Fruit fly (Drosophila melanogaster) whole organism, prepupa: ENCODE results near the gene CG34300.
A peak's percentile ranks its signal among the peaks of the same experiment; 100 is the strongest.

Experiments used
- CG10669 ChIP-seq: fragments of 200-800 bp; sonication (Bioruptor generic); optimal IDR thresholded peaks from 3 replicates; lab custom pipeline; 2018; ENCODE audit warnings: missing biosample characterization, mild to moderate bottlenecking, missing genetic modification characterization, moderate library complexity
- CG11294 ChIP-seq: fragments of 200-800 bp; sonication (Bioruptor generic); IDR thresholded peaks from 2 replicates; pipeline ENCODE4 v1.3.6; 2022; ENCODE audit warnings: missing biosample characterization, missing genetic modification characterization
- CG11762 ChIP-seq: fragments of 200-800 bp; sonication (Bioruptor generic); optimal IDR thresholded peaks from 3 replicates; lab custom pipeline; 2016; ENCODE audit warnings: missing biosample characterization, missing genetic modification characterization; ENCODE audit not compliant: insufficient read depth
- CG11902 ChIP-seq: fragments of 200-800 bp; sonication (Bioruptor generic); optimal IDR thresholded peaks from 3 replicates; lab custom pipeline; 2016; ENCODE audit warnings: missing biosample characterization, missing genetic modification characterization
- CG15336 ChIP-seq: fragments of 200-800 bp; sonication (Bioruptor generic); IDR thresholded peaks from 2 replicates; pipeline ENCODE4 v1.3.6; 2022; ENCODE audit warnings: missing biosample characterization, missing genetic modification characterization
- CG3032 ChIP-seq: fragments of 200-800 bp; optimal IDR thresholded peaks from 2 replicates; lab custom pipeline; 2019; ENCODE audit warnings: missing biosample characterization, mild to moderate bottlenecking, missing genetic modification characterization, moderate library complexity
- CG31627 ChIP-seq: fragments of 200-800 bp; sonication (Bioruptor generic); optimal IDR thresholded peaks from 3 replicates; lab custom pipeline; 2016; ENCODE audit warnings: missing biosample characterization, missing genetic modification characterization
- CG32006 ChIP-seq: fragments of 200-800 bp; sonication (Bioruptor generic); optimal IDR thresholded peaks from 3 replicates; lab custom pipeline; 2017; ENCODE audit warnings: missing biosample characterization, mild to moderate bottlenecking, missing genetic modification characterization
- CG34406 ChIP-seq: fragments of 200-800 bp; sonication (Bioruptor generic); optimal IDR thresholded peaks from 3 replicates; lab custom pipeline; 2016; ENCODE audit warnings: missing biosample characterization, missing genetic modification characterization
- CG3919 ChIP-seq: fragments of 200-800 bp; sonication (Bioruptor generic); optimal IDR thresholded peaks from 3 replicates; lab custom pipeline; 2016; ENCODE audit warnings: missing biosample characterization, missing genetic modification characterization
- CG4318 ChIP-seq: fragments of 200-800 bp; sonication (Bioruptor generic); optimal IDR thresholded peaks from 3 replicates; lab custom pipeline; 2017; ENCODE audit warnings: missing biosample characterization, mild to moderate bottlenecking, missing genetic modification characterization
- CG6163 ChIP-seq: fragments of 200-800 bp; sonication (Bioruptor generic); IDR thresholded peaks from 3 replicates; pipeline ENCODE4 v1.3.6; 2022; ENCODE audit warnings: missing biosample characterization, missing genetic modification characterization
- CG6276 ChIP-seq: fragments of 200-800 bp; sonication (Bioruptor generic); optimal IDR thresholded peaks from 2 replicates; lab custom pipeline; 2017; ENCODE audit warnings: missing biosample characterization, mild to moderate bottlenecking, missing genetic modification characterization
- CG6792 ChIP-seq: fragments of 200-800 bp; sonication (Bioruptor generic); optimal IDR thresholded peaks from 3 replicates; lab custom pipeline; 2016; ENCODE audit warnings: missing biosample characterization, missing genetic modification characterization
- CG6808 ChIP-seq: fragments of 200-800 bp; sonication (Bioruptor generic); optimal IDR thresholded peaks from 3 replicates; lab custom pipeline; 2017; ENCODE audit warnings: missing biosample characterization, missing genetic modification characterization, mild to moderate bottlenecking, moderate library complexity, missing genetic modification reagents
- CG6854 ChIP-seq: fragments of 200-800 bp; sonication (Bioruptor generic); optimal IDR thresholded peaks from 2 replicates; lab custom pipeline; 2017; ENCODE audit warnings: missing biosample characterization, mild to moderate bottlenecking, missing genetic modification characterization
- CG8119 ChIP-seq: fragments of 200-800 bp; sonication (Bioruptor generic); IDR thresholded peaks from 3 replicates; pipeline ENCODE4 v1.3.6; 2022; ENCODE audit warnings: missing biosample characterization, missing genetic modification characterization
- CG8319 ChIP-seq: fragments of 200-800 bp; sonication (Bioruptor generic); optimal IDR thresholded peaks from 3 replicates; lab custom pipeline; 2016; ENCODE audit warnings: missing biosample characterization, missing genetic modification characterization
- CG8632 ChIP-seq: fragments of 200-800 bp; sonication (Bioruptor generic); optimal IDR thresholded peaks from 3 replicates; lab custom pipeline; 2016; ENCODE audit warnings: missing biosample characterization, missing genetic modification characterization
- Eip78C ChIP-seq: fragments of 200-800 bp; sonication (Bioruptor generic); peaks from one replicate; lab custom pipeline; 2016; ENCODE audit warnings: missing biosample characterization, missing genetic modification characterization
- Ets21C ChIP-seq: fragments of 200-800 bp; sonication (Bioruptor generic); optimal IDR thresholded peaks from 3 replicates; lab custom pipeline; 2016; ENCODE audit warnings: missing biosample characterization, missing genetic modification characterization
- Ets96B ChIP-seq: fragments of 200-800 bp; optimal IDR thresholded peaks from 2 replicates; lab custom pipeline; 2019; ENCODE audit warnings: missing biosample characterization, mild to moderate bottlenecking, missing genetic modification characterization, moderate library complexity
- Hr38 ChIP-seq: sonication (Bioruptor generic); optimal IDR thresholded peaks from 2 replicates; lab custom pipeline; 2016; ENCODE audit warnings: missing biosample characterization, missing genetic modification characterization
- Hr4 ChIP-seq: fragments of 200-800 bp; sonication (Bioruptor generic); optimal IDR thresholded peaks from 3 replicates; lab custom pipeline; 2016; ENCODE audit warnings: missing biosample characterization, missing genetic modification characterization
- Lpt ChIP-seq: fragments of 200-800 bp; sonication (Bioruptor generic); optimal IDR thresholded peaks from 3 replicates; lab custom pipeline; 2016; ENCODE audit warnings: missing biosample characterization, missing genetic modification characterization
- Smox ChIP-seq: fragments of 200-800 bp; sonication (Bioruptor generic); optimal IDR thresholded peaks from 3 replicates; lab custom pipeline; 2016; ENCODE audit warnings: missing biosample characterization, missing genetic modification characterization
- Sox14 ChIP-seq: fragments of 200-800 bp; sonication (Bioruptor generic); optimal IDR thresholded peaks from 3 replicates; lab custom pipeline; 2016; ENCODE audit warnings: missing biosample characterization, missing genetic modification characterization
- cyc ChIP-seq: fragments of 200-800 bp; sonication (Bioruptor generic); optimal IDR thresholded peaks from 3 replicates; lab custom pipeline; 2016; ENCODE audit warnings: missing biosample characterization, missing genetic modification characterization
- dsx ChIP-seq: fragments of 200-800 bp; optimal IDR thresholded peaks from 3 replicates; lab custom pipeline; 2019; ENCODE audit warnings: missing biosample characterization, mild to moderate bottlenecking, missing genetic modification characterization, moderate library complexity; ENCODE audit not compliant: poor library complexity, severe bottlenecking
- esn ChIP-seq: fragments of 200-800 bp; sonication (Bioruptor generic); optimal IDR thresholded peaks from 2 replicates; lab custom pipeline; 2016; ENCODE audit warnings: missing biosample characterization, mild to moderate bottlenecking, missing genetic modification characterization, moderate library complexity
- fd59A ChIP-seq: fragments of 200-800 bp; sonication (Bioruptor generic); optimal IDR thresholded peaks from 2 replicates; lab custom pipeline; 2017; ENCODE audit warnings: missing biosample characterization, mild to moderate bottlenecking, missing genetic modification characterization, missing genetic modification reagents
- fd85E ChIP-seq: fragments of 200-800 bp; sonication (Bioruptor generic); optimal IDR thresholded peaks from 3 replicates; lab custom pipeline; 2016; ENCODE audit warnings: missing biosample characterization, missing genetic modification characterization
- fkh ChIP-seq: fragments of 200-800 bp; sonication (Bioruptor generic); optimal IDR thresholded peaks from 3 replicates; lab custom pipeline; 2017; ENCODE audit warnings: missing biosample characterization, mild to moderate bottlenecking, missing genetic modification characterization, moderate library complexity
- net ChIP-seq: fragments of 200-800 bp; sonication (Bioruptor generic); optimal IDR thresholded peaks from 3 replicates; lab custom pipeline; 2016; ENCODE audit warnings: missing biosample characterization, missing genetic modification characterization
- pdm3 ChIP-seq: fragments of 200-800 bp; sonication (Bioruptor generic); optimal IDR thresholded peaks from 3 replicates; lab custom pipeline; 2016; ENCODE audit warnings: missing biosample characterization, missing genetic modification characterization
- salr ChIP-seq, 2 experiments: fragments of 200-800 bp; sonication (Bioruptor generic); optimal IDR thresholded peaks; 3 replicates each; lab custom pipeline; 2016 to 2018; ENCODE audit warnings: missing biosample characterization in 2 of 2, missing genetic modification characterization in 2 of 2, mild to moderate bottlenecking in 1 of 2
- spab ChIP-seq: fragments of 200-800 bp; sonication (Bioruptor generic); optimal IDR thresholded peaks from 2 replicates; lab custom pipeline; 2017; ENCODE audit warnings: missing biosample characterization, mild to moderate bottlenecking, missing genetic modification characterization, missing genetic modification reagents
- ss ChIP-seq, 2 experiments: fragments of 200-800 bp; sonication (Bioruptor generic); optimal IDR thresholded peaks; 2 replicates in 1 of 2; 3 replicates in 1 of 2; lab custom pipeline; 2017 to 2018; ENCODE audit warnings: mild to moderate bottlenecking in 2 of 2, missing biosample characterization in 2 of 2, missing genetic modification characterization in 2 of 2, moderate library complexity in 1 of 2
- svp ChIP-seq: fragments of 200-800 bp; sonication (Bioruptor generic); peaks from one replicate; lab custom pipeline; 2016; ENCODE audit warnings: missing biosample characterization, missing genetic modification characterization
- topi ChIP-seq: fragments of 200-800 bp; sonication (Bioruptor generic); optimal IDR thresholded peaks from 3 replicates; lab custom pipeline; 2016; ENCODE audit warnings: missing biosample characterization, missing genetic modification characterization

Gene CG34300

dm6 chr3R:30283940-30284339, 22.5 kb downstream of the CG34300 start (continued):
- TF ChIP-seq CG11294 (GFP tag; lab: Robert Waterston, UW): peak; percentile 47; the same call in 1 of the 2 replicates
- peak; percentile 32 for TF ChIP-seq dsx
- peak; percentile 72 for TF ChIP-seq CG4318 (GFP tag; lab: Kevin White, UChicago)
- TF ChIP-seq net: peak; percentile 75
- no peak for TF ChIP-seq CG11902 (GFP tag; lab: Kevin White, UChicago)
- peak; percentile 18 for TF ChIP-seq CG10669 (GFP tag; lab: Kevin White, UChicago)
- TF ChIP-seq Smox (GFP tag; lab: Kevin White, UChicago): peak; percentile 62
- TF ChIP-seq CG3032: peak; percentile 65
- TF ChIP-seq CG32006 (GFP tag; lab: Kevin White, UChicago): peak; percentile 79
- peak; percentile 87 for TF ChIP-seq CG8119 (GFP tag; lab: Robert Waterston, UW)
- peak in 1 of 2 experiments; percentile 37 for TF ChIP-seq ss (GFP tag; optimal IDR thresholded peaks at IDR 0.05; lab: Kevin White, UChicago)
- TF ChIP-seq CG6808 (GFP tag; lab: Kevin White, UChicago): peak; percentile 5
- peak; percentile 53 for TF ChIP-seq fd59A (GFP tag; lab: Kevin White, UChicago)
- peak; percentile 52 for TF ChIP-seq svp (GFP tag; lab: Kevin White, UChicago)
- peak; percentile 90 for TF ChIP-seq CG6163
- TF ChIP-seq topi: no peak
- TF ChIP-seq CG6792 (GFP tag; lab: Kevin White, UChicago): peak; percentile 63
- peak; percentile 68 for TF ChIP-seq CG8632 (GFP tag; lab: Kevin White, UChicago)
- peak; percentile 56 for TF ChIP-seq CG3919 (GFP tag; lab: Kevin White, UChicago)

dm6 chr3R:30283037-30283590, 23.3 kb downstream of the CG34300 start:
- TF ChIP-seq CG8319 (GFP tag; lab: Kevin White, UChicago) (no peak), CG6808 (GFP tag; lab: Kevin White, UChicago) (no peak), Eip78C (GFP tag; lab: Kevin White, UChicago) (peak; percentile 38), svp (GFP tag; lab: Kevin White, UChicago) (peak; percentile 67), fd85E (GFP tag; lab: Kevin White, UChicago) (no peak), spab (no peak)

dm6 chr3R:30282478-30282877, 24.0 kb downstream of the CG34300 start:
- peak; percentile 12 for TF ChIP-seq svp (GFP tag; lab: Kevin White, UChicago)
- no peak for TF ChIP-seq CG3032
- peak; percentile 9 for TF ChIP-seq dsx
- TF ChIP-seq Eip78C (GFP tag; lab: Kevin White, UChicago): peak; percentile 47
- TF ChIP-seq CG11294 (GFP tag; lab: Robert Waterston, UW): no peak

- TF ChIP-seq Lpt: no peak
- no peak for TF ChIP-seq fkh
- TF ChIP-seq Sox14 (GFP tag; lab: Kevin White, UChicago): peak; percentile 57
- TF ChIP-seq CG8319 (GFP tag; lab: Kevin White, UChicago): no peak
- TF ChIP-seq CG31627 (GFP tag; lab: Kevin White, UChicago): peak; percentile 84
- TF ChIP-seq dsx: peak; percentile 25
- TF ChIP-seq CG11762 (GFP tag; lab: Kevin White, UChicago): no peak
- TF ChIP-seq Ets96B (tag; lab: Kevin White, UChicago): no peak
- TF ChIP-seq svp (GFP tag; lab: Kevin White, UChicago): peak; percentile 93
- no peak for TF ChIP-seq CG15336 (GFP tag; lab: Robert Waterston, UW)
- peak; percentile 56 for TF ChIP-seq pdm3 (GFP tag; lab: Kevin White, UChicago)
- no peak for TF ChIP-seq fd85E (GFP tag; lab: Kevin White, UChicago)
- no peak for TF ChIP-seq Hr4 (GFP tag; lab: Kevin White, UChicago)
- TF ChIP-seq CG3032: no peak
- TF ChIP-seq Hr38: no peak
- no peak for TF ChIP-seq CG32006 (GFP tag; lab: Kevin White, UChicago)
- TF ChIP-seq CG4318 (GFP tag; lab: Kevin White, UChicago): no peak
- peak; percentile 76 for TF ChIP-seq Smox (GFP tag; lab: Kevin White, UChicago)
- peak; percentile 37 for TF ChIP-seq CG6854
- TF ChIP-seq CG6792 (GFP tag; lab: Kevin White, UChicago): peak; percentile 43
- peak; percentile 18 for TF ChIP-seq CG3919 (GFP tag; lab: Kevin White, UChicago)
- TF ChIP-seq CG11294 (GFP tag; lab: Robert Waterston, UW): no peak
- TF ChIP-seq fd59A (GFP tag; lab: Kevin White, UChicago): no peak
- peak; percentile 81 for TF ChIP-seq esn (GFP tag; lab: Kevin White, UChicago)
- TF ChIP-seq cyc: peak; percentile 63
- peak; percentile 66 for TF ChIP-seq Ets21C (GFP tag; lab: Kevin White, UChicago)
- TF ChIP-seq ss (GFP tag; optimal IDR thresholded peaks at IDR 0.05; lab: Kevin White, UChicago): no peak
- TF ChIP-seq net: no peak
- peak; percentile 21 for TF ChIP-seq CG34406 (GFP tag; lab: Kevin White, UChicago)
- TF ChIP-seq CG6276 (GFP tag; lab: Kevin White, UChicago): no peak
- no peak for TF ChIP-seq salr (GFP tag; optimal IDR thresholded peaks at IDR 0.05; lab: Kevin White, UChicago)
- peak; percentile 88 for TF ChIP-seq Eip78C (GFP tag; lab: Kevin White, UChicago)
- TF ChIP-seq CG11902 (GFP tag; lab: Kevin White, UChicago): peak; percentile 23
Measured at dm6 chr3R:30281345-30282133, 24.9 kb downstream of the CG34300 start.
